Worm (Caenorhabditis elegans) whole organism, early embryonic: ENCODE results near the gene F53F1.6.
A peak's percentile ranks its signal among the peaks of the same experiment; 100 is the strongest.

Experiments
- B0310.2 ChIP-seq: sonication (generic microtip); optimal IDR thresholded peaks from 2 replicates; lab custom pipeline; 2016; ENCODE audit warnings: mild to moderate bottlenecking, missing genetic modification characterization, missing compliant biosample characterization
- F13C5.2 ChIP-seq: sonication (generic microtip); optimal IDR thresholded peaks from 2 replicates; lab custom pipeline; 2017; ENCODE audit warnings: mild to moderate bottlenecking, missing genetic modification characterization, inconsistent platforms, missing compliant biosample characterization
- aly-1 ChIP-seq: sonication (generic microtip); optimal IDR thresholded peaks from 2 replicates; lab custom pipeline; 2016; ENCODE audit warnings: missing genetic modification characterization, missing compliant biosample characterization
- ama-1 ChIP-seq: fragments of 150-350 bp; optimal IDR thresholded peaks from 2 replicates; lab custom pipeline; 2014
- ceh-13 ChIP-seq: fragments of 200-800 bp; sonication (Bioruptor generic); optimal IDR thresholded peaks from 2 replicates; lab custom pipeline; 2018; ENCODE audit warnings: mild to moderate bottlenecking, missing genetic modification characterization, missing compliant biosample characterization
- ceh-36 ChIP-seq: sonication (generic microtip); optimal IDR thresholded peaks from 2 replicates; lab custom pipeline; 2016; ENCODE audit warnings: missing genetic modification characterization, inconsistent platforms, missing compliant biosample characterization
- ets-7 ChIP-seq: sonication (generic microtip); optimal IDR thresholded peaks from 2 replicates; lab custom pipeline; 2016; ENCODE audit warnings: missing genotype, missing genetic modification characterization, missing compliant biosample characterization
- flt-1 ChIP-seq: fragments of 200-800 bp; sonication (Bioruptor generic); IDR thresholded peaks from 2 replicates; pipeline ENCODE4 v1.3.6; 2022; ENCODE audit warnings: missing genetic modification characterization, missing compliant biosample characterization
- hmbx-1 ChIP-seq: sonication (generic microtip); optimal IDR thresholded peaks from 2 replicates; lab custom pipeline; 2016; ENCODE audit warnings: mild to moderate bottlenecking, missing genetic modification characterization, missing compliant biosample characterization
- hmg-4 ChIP-seq: fragments of 200-800 bp; sonication (Bioruptor generic); optimal IDR thresholded peaks from 2 replicates; lab custom pipeline; 2018; ENCODE audit warnings: mild to moderate bottlenecking, missing genetic modification characterization, missing compliant biosample characterization
- hnd-1 ChIP-seq: sonication (generic microtip); optimal IDR thresholded peaks from 2 replicates; lab custom pipeline; 2016; ENCODE audit warnings: missing genetic modification characterization, missing compliant biosample characterization
- pes-1 ChIP-seq: fragments of 200-800 bp; sonication (Bioruptor generic); IDR thresholded peaks from 2 replicates; pipeline ENCODE4 v1.3.6; 2022; ENCODE audit warnings: missing genetic modification reagents, missing genetic modification characterization, missing compliant biosample characterization
- scrt-1 ChIP-seq: fragments of 200-800 bp; sonication (Bioruptor generic); IDR thresholded peaks from 2 replicates; pipeline ENCODE4 v1.3.6; 2022; ENCODE audit warnings: missing genetic modification characterization, missing compliant biosample characterization
- sea-1 ChIP-seq: fragments of 200-800 bp; sonication (Bioruptor generic); conservative IDR thresholded peaks from 2 replicates; pipeline ENCODE4 v1.3.6; 2022; ENCODE audit warnings: missing genetic modification characterization, missing compliant biosample characterization
- tbx-11 ChIP-seq: fragments of 200-800 bp; sonication (Bioruptor generic); IDR thresholded peaks from 2 replicates; pipeline ENCODE4 v1.3.6; 2022; ENCODE audit warnings: missing genetic modification characterization, missing compliant biosample characterization
- tbx-37 ChIP-seq: fragments of 200-800 bp; sonication (Bioruptor generic); conservative IDR thresholded peaks from 2 replicates; pipeline ENCODE4 v1.3.6; 2022; ENCODE audit warnings: missing genetic modification reagents, missing genetic modification characterization, missing compliant biosample characterization
- tra-4 ChIP-seq: sonication (generic microtip); optimal IDR thresholded peaks from 2 replicates; lab custom pipeline; 2017; ENCODE audit warnings: missing genetic modification characterization, missing compliant biosample characterization

F53F1.6 gene

DNA sequence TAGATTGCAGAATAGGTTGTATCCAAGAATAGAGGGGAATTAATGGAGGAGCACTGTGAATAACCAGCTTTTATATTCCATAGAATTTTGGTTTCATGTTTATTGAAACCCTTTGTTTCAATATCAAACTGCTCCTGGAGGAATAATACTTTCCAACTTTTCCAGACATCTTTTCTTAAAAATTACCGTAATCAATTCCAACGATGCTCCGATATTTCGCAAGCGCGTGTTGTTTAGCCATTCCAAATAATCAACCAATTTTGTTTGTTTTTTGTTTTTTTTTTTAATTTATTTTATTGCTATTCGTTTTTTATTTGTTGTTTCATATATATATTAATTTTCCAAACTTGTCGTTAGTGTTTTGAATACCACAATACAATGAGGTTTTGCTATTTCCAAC lies 11.4 kb downstream of the F53F1.6 start, which contains the start of gene cutl-1:
TSS of gene cutl-1 (minus strand) at position 83 of the 400 bp plus-strand sequence.
- no peak for TF ChIP-seq tbx-37 (GFP tag; lab: Robert Waterston, UW)
- no peak for TF ChIP-seq scrt-1
- no peak for TF ChIP-seq hmbx-1
- TF ChIP-seq hmg-4 (GFP tag; lab: Kevin White, UChicago) = no peak
- TF ChIP-seq pes-1 = no peak
- no peak for TF ChIP-seq flt-1 (GFP tag; lab: Robert Waterston, UW)
- no peak for TF ChIP-seq ets-7 (tag; lab: Kevin White, UChicago)
- no peak for TF ChIP-seq hnd-1
- no peak for TF ChIP-seq ceh-36 (tag; lab: Kevin White, UChicago)
- TF ChIP-seq ama-1 (lab: Kevin White, UChicago) = no peak
- no peak for TF ChIP-seq sea-1 (GFP tag; lab: Robert Waterston, UW)
- TF ChIP-seq tbx-11 (GFP tag; lab: Robert Waterston, UW) = no peak
- TF ChIP-seq F13C5.2 = no peak
- TF ChIP-seq tra-4 (tag; lab: Kevin White, UChicago) = no peak
- TF ChIP-seq ceh-13 (GFP tag; lab: Kevin White, UChicago) = no peak
- TF ChIP-seq B0310.2 = no peak
- TF ChIP-seq aly-1 (tag; lab: Kevin White, UChicago) = no peak

DNA sequence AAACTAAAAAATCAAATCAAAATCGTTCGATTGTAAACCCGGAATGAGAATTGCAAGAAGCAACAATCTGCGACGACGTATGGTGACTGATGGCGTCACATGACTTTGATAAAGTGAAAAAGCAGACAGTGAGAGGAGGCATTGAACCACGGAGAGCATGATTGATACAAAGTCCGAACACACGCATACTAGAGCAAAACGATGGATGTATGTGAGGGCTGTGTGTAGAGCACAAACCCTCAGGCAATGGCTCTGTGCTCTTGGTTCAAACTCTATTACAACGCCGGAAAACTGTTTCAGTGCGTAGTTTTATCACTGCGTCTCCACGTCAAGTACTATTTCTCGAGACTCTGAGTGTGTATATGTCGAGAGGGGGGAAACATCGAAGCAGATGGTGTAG lies 14.9 kb downstream of the F53F1.6 start:
- TF ChIP-seq hmg-4 (GFP tag; lab: Kevin White, UChicago) (no peak), aly-1 (tag; lab: Kevin White, UChicago) (no peak), tra-4 (tag; lab: Kevin White, UChicago) (no peak), ceh-13 (GFP tag; lab: Kevin White, UChicago) (no peak), ceh-36 (tag; lab: Kevin White, UChicago) (no peak), hnd-1 (no peak), ama-1 (lab: Kevin White, UChicago) (no peak), ets-7 (tag; lab: Kevin White, UChicago) (no peak), tbx-11 (GFP tag; lab: Robert Waterston, UW) (no peak), tbx-37 (GFP tag; lab: Robert Waterston, UW) (no peak), scrt-1 (no peak), B0310.2 (no peak), flt-1 (GFP tag; lab: Robert Waterston, UW) (no peak), pes-1 (no peak), F13C5.2 (no peak), sea-1 (GFP tag; lab: Robert Waterston, UW) (no peak), hmbx-1 (no peak)

DNA sequence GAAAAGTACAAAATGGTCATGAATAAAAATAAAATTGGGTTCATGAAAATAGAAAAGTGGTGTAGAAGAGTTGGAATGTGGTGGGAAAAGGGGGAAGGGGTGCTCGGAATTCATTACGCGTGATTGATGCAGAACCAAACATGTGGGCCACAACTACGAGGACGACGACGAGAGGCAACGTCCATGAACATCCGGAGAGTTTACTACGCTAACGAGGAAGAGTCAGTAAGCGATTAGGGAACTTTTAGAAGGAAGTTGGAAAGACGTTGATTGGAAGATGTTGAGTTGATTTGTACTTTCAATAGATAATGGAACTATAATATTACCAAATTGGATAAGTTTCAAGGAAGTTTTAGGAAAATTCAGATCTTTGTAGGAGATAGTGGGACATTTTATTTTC lies 15.7 kb downstream of the F53F1.6 start:
- no peak for TF ChIP-seq F13C5.2
- TF ChIP-seq aly-1 (tag; lab: Kevin White, UChicago) = no peak
- TF ChIP-seq hnd-1 = no peak
- TF ChIP-seq sea-1 (GFP tag; lab: Robert Waterston, UW) = no peak
- no peak for TF ChIP-seq flt-1 (GFP tag; lab: Robert Waterston, UW)
- no peak for TF ChIP-seq ceh-36 (tag; lab: Kevin White, UChicago)
- TF ChIP-seq hmbx-1 = no peak
- TF ChIP-seq pes-1 = no peak
- no peak for TF ChIP-seq hmg-4 (GFP tag; lab: Kevin White, UChicago)
- no peak for TF ChIP-seq scrt-1
- no peak for TF ChIP-seq B0310.2
- no peak for TF ChIP-seq ama-1 (lab: Kevin White, UChicago)

DNA sequence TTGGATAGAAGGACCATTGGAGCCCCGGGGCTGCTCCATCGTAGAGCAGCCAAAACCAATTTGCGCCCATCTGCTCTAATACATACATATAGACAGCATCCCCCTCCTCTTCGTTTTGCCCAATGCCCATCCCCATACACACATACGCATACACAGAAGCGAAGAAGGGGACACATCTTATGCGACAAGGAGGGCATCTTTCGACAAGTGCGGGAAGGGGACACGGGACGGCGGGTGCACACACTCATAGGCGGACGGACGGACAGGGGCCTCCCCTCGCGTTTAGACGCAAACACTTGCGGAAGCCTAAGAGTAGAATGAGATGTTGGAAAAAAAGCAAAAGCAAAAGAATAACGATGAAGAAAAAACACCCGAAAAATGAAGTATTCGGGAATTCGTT lies 21.0 kb downstream of the F53F1.6 start:
- TF ChIP-seq ets-7 (tag; lab: Kevin White, UChicago) (peak; percentile 9), ama-1 (lab: Kevin White, UChicago) (no peak), hmg-4 (GFP tag; lab: Kevin White, UChicago) (peak; percentile 95), hnd-1 (no peak), scrt-1 (0 out of 2 replicates have a peak, but pooled peaks have one; percentile 45), flt-1 (GFP tag; lab: Robert Waterston, UW) (peak; percentile 59; the same call in 1 of the 2 replicates), B0310.2 (no peak), sea-1 (GFP tag; lab: Robert Waterston, UW) (peak; percentile 70; the same call in 1 of the 2 replicates), tra-4 (tag; lab: Kevin White, UChicago) (no peak), ceh-13 (GFP tag; lab: Kevin White, UChicago) (no peak), pes-1 (0 out of 2 replicates have a peak, but pooled peaks have one; percentile 46), aly-1 (tag; lab: Kevin White, UChicago) (peak; percentile 77), F13C5.2 (peak; percentile 76), tbx-11 (GFP tag; lab: Robert Waterston, UW) (0 out of 2 replicates have a peak, but pooled peaks have one; percentile 55), tbx-37 (GFP tag; lab: Robert Waterston, UW) (peak; percentile 28; the same call in 1 of the 2 replicates), ceh-36 (tag; lab: Kevin White, UChicago) (peak; percentile 30), hmbx-1 (no peak)

DNA sequence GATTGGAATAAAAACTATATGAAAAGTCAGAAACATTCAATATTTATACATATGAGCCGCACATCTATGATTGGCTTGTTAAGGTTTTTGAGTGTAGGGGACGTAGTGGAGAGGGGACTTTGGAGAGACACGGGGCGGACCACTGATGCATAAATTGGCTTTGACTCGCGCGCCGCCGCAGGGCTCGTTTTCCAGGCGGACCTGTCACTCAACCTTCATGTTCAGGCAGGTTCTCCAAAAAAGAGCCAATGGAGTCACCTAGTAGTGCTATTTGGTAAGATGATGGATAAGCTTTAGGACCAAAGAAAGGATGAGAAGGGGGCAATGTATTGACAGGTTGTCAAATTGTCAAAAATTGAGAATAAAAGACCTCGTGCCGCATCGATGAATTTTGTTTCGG lies 22.4 kb downstream of the F53F1.6 start:
- TF ChIP-seq hnd-1 (no peak), hmbx-1 (no peak), sea-1 (GFP tag; lab: Robert Waterston, UW) (no peak), aly-1 (tag; lab: Kevin White, UChicago) (no peak), ceh-36 (tag; lab: Kevin White, UChicago) (no peak), F13C5.2 (no peak), pes-1 (no peak), tbx-37 (GFP tag; lab: Robert Waterston, UW) (no peak), B0310.2 (no peak)

DNA sequence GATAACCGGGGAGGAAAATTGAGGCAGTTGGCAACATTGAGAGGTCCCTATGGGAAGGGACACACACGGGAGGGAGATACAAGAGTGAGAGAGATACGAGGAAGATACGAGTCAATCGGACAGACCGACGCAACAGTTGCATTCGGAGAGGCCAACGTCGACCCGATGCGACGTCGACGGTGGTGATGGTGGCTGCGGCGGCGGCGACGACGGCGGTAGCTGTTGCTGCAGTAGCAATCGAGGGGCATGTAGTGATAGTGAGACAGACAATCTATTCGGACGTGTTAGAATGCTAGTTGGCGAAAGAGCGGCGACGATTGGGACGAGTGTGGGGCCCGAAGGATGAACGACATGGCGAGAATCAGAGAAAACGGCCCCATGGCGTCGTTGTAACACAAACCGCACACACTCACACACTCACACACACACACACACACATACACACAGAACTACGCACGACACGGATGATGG lies 24.0 kb downstream of the F53F1.6 start:
- no peak for TF ChIP-seq scrt-1
- no peak for TF ChIP-seq ets-7 (tag; lab: Kevin White, UChicago)
- TF ChIP-seq hnd-1 = no peak
- TF ChIP-seq sea-1 (GFP tag; lab: Robert Waterston, UW) = 0 out of 2 replicates have a peak, but pooled peaks have one; percentile 17
- no peak for TF ChIP-seq pes-1
- peak; percentile 34 for TF ChIP-seq aly-1 (tag; lab: Kevin White, UChicago)
- TF ChIP-seq B0310.2 = peak; percentile 13
- no peak for TF ChIP-seq tbx-11 (GFP tag; lab: Robert Waterston, UW)
- peak; percentile 72 for TF ChIP-seq hmg-4 (GFP tag; lab: Kevin White, UChicago)
